Worm (Caenorhabditis elegans) whole organism, mixed stage, embryonic: ENCODE results near the gene lgx-1.

Experiments used
- M03D4.4 ChIP-seq: sonication (generic microtip); optimal IDR thresholded peaks from 2 replicates; lab custom pipeline; 2017; ENCODE audit warnings: mild to moderate bottlenecking, missing genetic modification characterization, missing compliant biosample characterization
- bed-3 ChIP-seq: fragments of 200-800 bp; sonication (Bioruptor generic); optimal IDR thresholded peaks from 3 replicates; lab custom pipeline; 2018; ENCODE audit warnings: mild to moderate bottlenecking, missing genetic modification characterization, moderate library complexity, missing compliant biosample characterization
- blmp-1 ChIP-seq: fragments of 150-350 bp; optimal IDR thresholded peaks from 2 replicates; lab custom pipeline; 2014; ENCODE audit warnings: missing biosample characterization, missing genetic modification characterization
- ceh-39 ChIP-seq: fragments of 150-350 bp; optimal IDR thresholded peaks from 2 replicates; lab custom pipeline; 2014; ENCODE audit warnings: missing biosample characterization, missing genetic modification characterization
- ceh-43 ChIP-seq: fragments of 200-800 bp; sonication (Bioruptor generic); optimal IDR thresholded peaks from 2 replicates; lab custom pipeline; 2018; ENCODE audit warnings: mild to moderate bottlenecking, missing genetic modification characterization, moderate library complexity, missing compliant biosample characterization
- ceh-83 ChIP-seq: fragments of 200-800 bp; sonication (Bioruptor generic); optimal IDR thresholded peaks from 2 replicates; lab custom pipeline; 2018; ENCODE audit warnings: mild to moderate bottlenecking, missing genetic modification characterization, missing compliant biosample characterization
- ces-1 ChIP-seq: fragments of 150-350 bp; optimal IDR thresholded peaks from 2 replicates; lab custom pipeline; 2014; ENCODE audit warnings: missing biosample characterization, missing genetic modification reagents, missing genetic modification characterization
- cnd-1 ChIP-seq: fragments of 200-800 bp; sonication (Bioruptor generic); optimal IDR thresholded peaks from 2 replicates; lab custom pipeline; 2018; ENCODE audit warnings: mild to moderate bottlenecking, missing genetic modification characterization, missing compliant biosample characterization
- drap-1 ChIP-seq: fragments of 200-800 bp; sonication (Bioruptor generic); optimal IDR thresholded peaks from 3 replicates; lab custom pipeline; 2018; ENCODE audit warnings: mild to moderate bottlenecking, missing genetic modification characterization, missing compliant biosample characterization
- elt-1 ChIP-seq: sonication (generic microtip); optimal IDR thresholded peaks from 2 replicates; lab custom pipeline; 2017; ENCODE audit warnings: missing genetic modification characterization, mild to moderate bottlenecking, missing compliant biosample characterization, antibody characterized with exemption, moderate library complexity, borderline replicate concordance; ENCODE audit not compliant: insufficient read depth
- elt-3 ChIP-seq: fragments of 150-350 bp; optimal IDR thresholded peaks from 2 replicates; lab custom pipeline; 2014; ENCODE audit warnings: missing biosample characterization, missing genetic modification characterization
- flh-1 ChIP-seq: fragments of 200-800 bp; sonication (Bioruptor generic); optimal IDR thresholded peaks from 2 replicates; lab custom pipeline; 2018; ENCODE audit warnings: mild to moderate bottlenecking, missing genetic modification characterization, moderate library complexity, missing compliant biosample characterization
- ham-2 ChIP-seq: fragments of 200-800 bp; sonication (Bioruptor generic); optimal IDR thresholded peaks from 2 replicates; lab custom pipeline; 2018; ENCODE audit warnings: mild to moderate bottlenecking, missing genetic modification characterization, missing compliant biosample characterization
- hlh-1 ChIP-seq: fragments of 150-350 bp; optimal IDR thresholded peaks from 2 replicates; lab custom pipeline; 2014; ENCODE audit warnings: missing biosample characterization, missing genetic modification reagents, missing genetic modification characterization
- lin-13 ChIP-seq: fragments of 150-350 bp; optimal IDR thresholded peaks from 2 replicates; lab custom pipeline; 2014; ENCODE audit warnings: missing biosample characterization, missing genetic modification characterization
- lin-32 ChIP-seq: fragments of 200-800 bp; sonication (Bioruptor generic); optimal IDR thresholded peaks from 2 replicates; lab custom pipeline; 2018; ENCODE audit warnings: mild to moderate bottlenecking, missing genetic modification characterization, missing compliant biosample characterization
- lsy-2 ChIP-seq: fragments of 150-350 bp; optimal IDR thresholded peaks from 2 replicates; lab custom pipeline; 2014; ENCODE audit warnings: missing biosample characterization, missing genetic modification characterization
- mab-5 ChIP-seq: fragments of 150-350 bp; optimal IDR thresholded peaks from 2 replicates; lab custom pipeline; 2014; ENCODE audit warnings: missing biosample characterization, missing genetic modification characterization
- mep-1 ChIP-seq: fragments of 150-350 bp; optimal IDR thresholded peaks from 2 replicates; lab custom pipeline; 2017; ENCODE audit warnings: missing biosample characterization, missing genetic modification reagents, missing genetic modification characterization, inconsistent platforms
- mls-2 ChIP-seq: sonication (generic microtip); optimal IDR thresholded peaks from 2 replicates; lab custom pipeline; 2016; ENCODE audit warnings: mild to moderate bottlenecking, missing genetic modification characterization, moderate library complexity, missing compliant biosample characterization
- nhr-12 ChIP-seq: fragments of 150-350 bp; optimal IDR thresholded peaks from 2 replicates; lab custom pipeline; 2014; ENCODE audit warnings: missing biosample characterization, missing genetic modification characterization
- nhr-2 ChIP-seq: fragments of 150-350 bp; optimal IDR thresholded peaks from 2 replicates; lab custom pipeline; 2014; ENCODE audit warnings: missing biosample characterization, missing genetic modification characterization
- nhr-237 ChIP-seq: fragments of 150-350 bp; optimal IDR thresholded peaks from 2 replicates; lab custom pipeline; 2014; ENCODE audit warnings: missing biosample characterization, missing genetic modification characterization
- nhr-28 ChIP-seq: fragments of 150-350 bp; optimal IDR thresholded peaks from 2 replicates; lab custom pipeline; 2014; ENCODE audit warnings: missing biosample characterization, missing genetic modification characterization
- nhr-76 ChIP-seq: sonication (generic microtip); optimal IDR thresholded peaks from 2 replicates; lab custom pipeline; 2017; ENCODE audit warnings: missing biosample characterization, missing genetic modification characterization
- pha-4 ChIP-seq: fragments of 150-350 bp; optimal IDR thresholded peaks from 2 replicates; lab custom pipeline; 2018; ENCODE audit warnings: missing biosample characterization, missing genetic modification reagents, missing genetic modification characterization
- sem-2 ChIP-seq: fragments of 200-800 bp; sonication (Bioruptor generic); optimal IDR thresholded peaks from 2 replicates; lab custom pipeline; 2018; ENCODE audit warnings: mild to moderate bottlenecking, missing genetic modification characterization, missing compliant biosample characterization
- snpc-4 ChIP-seq: fragments of 150-350 bp; optimal IDR thresholded peaks from 2 replicates; lab custom pipeline; 2014; ENCODE audit warnings: missing biosample characterization, missing genetic modification characterization
- sptf-1 ChIP-seq: sonication (generic microtip); optimal IDR thresholded peaks from 2 replicates; lab custom pipeline; 2017; ENCODE audit warnings: mild to moderate bottlenecking, missing genetic modification characterization, moderate library complexity, missing compliant biosample characterization
- tbx-8 ChIP-seq: fragments of 200-800 bp; sonication (Bioruptor generic); optimal IDR thresholded peaks from 2 replicates; lab custom pipeline; 2018; ENCODE audit warnings: mild to moderate bottlenecking, missing genetic modification characterization, moderate library complexity, missing compliant biosample characterization
- unc-120 ChIP-seq: sonication (generic microtip); optimal IDR thresholded peaks from 2 replicates; lab custom pipeline; 2017; ENCODE audit warnings: missing genetic modification characterization, missing compliant biosample characterization; ENCODE audit not compliant: poor library complexity, severe bottlenecking
- unc-39 ChIP-seq: fragments of 150-350 bp; optimal IDR thresholded peaks from 2 replicates; lab custom pipeline; 2014; ENCODE audit warnings: missing biosample characterization, missing genetic modification characterization
- unc-62 ChIP-seq: fragments of 150-350 bp; optimal IDR thresholded peaks from 2 replicates; lab custom pipeline; 2014; ENCODE audit warnings: missing biosample characterization, missing genetic modification reagents, missing genetic modification characterization
- zip-8 ChIP-seq: fragments of 150-350 bp; optimal IDR thresholded peaks from 2 replicates; lab custom pipeline; 2014; ENCODE audit warnings: missing biosample characterization, missing genetic modification characterization
- ztf-11 ChIP-seq: fragments of 150-350 bp; optimal IDR thresholded peaks from 2 replicates; lab custom pipeline; 2014; ENCODE audit warnings: missing biosample characterization, missing genetic modification characterization

The lgx-1 gene

ce11 chrX:5478875-5479274 is 59.4 kb downstream of the lgx-1 start:
- TF ChIP-seq elt-1 (tag; lab: Kevin White, UChicago), result peak; percentile 39
- no peak for TF ChIP-seq flh-1 (GFP tag; lab: Kevin White, UChicago)

- TF ChIP-seq lin-13 (tag; lab: Kevin White, UChicago) (no peak), pha-4 (tag; lab: Kevin White, UChicago) (no peak), elt-3 (tag; lab: Kevin White, UChicago) (no peak), ceh-83 (GFP tag; lab: Kevin White, UChicago) (no peak), mls-2 (tag; lab: Kevin White, UChicago) (no peak), cnd-1 (tag; lab: Kevin White, UChicago) (no peak), nhr-237 (tag; lab: Kevin White, UChicago) (no peak), ztf-11 (tag; lab: Kevin White, UChicago) (no peak), lin-32 (GFP tag; lab: Kevin White, UChicago) (no peak), bed-3 (GFP tag; lab: Kevin White, UChicago) (no peak), nhr-76 (tag; lab: Kevin White, UChicago) (no peak)
These were observed 60.7 kb downstream of the lgx-1 start for ce11 chrX:5477597-5477996.

DNA sequence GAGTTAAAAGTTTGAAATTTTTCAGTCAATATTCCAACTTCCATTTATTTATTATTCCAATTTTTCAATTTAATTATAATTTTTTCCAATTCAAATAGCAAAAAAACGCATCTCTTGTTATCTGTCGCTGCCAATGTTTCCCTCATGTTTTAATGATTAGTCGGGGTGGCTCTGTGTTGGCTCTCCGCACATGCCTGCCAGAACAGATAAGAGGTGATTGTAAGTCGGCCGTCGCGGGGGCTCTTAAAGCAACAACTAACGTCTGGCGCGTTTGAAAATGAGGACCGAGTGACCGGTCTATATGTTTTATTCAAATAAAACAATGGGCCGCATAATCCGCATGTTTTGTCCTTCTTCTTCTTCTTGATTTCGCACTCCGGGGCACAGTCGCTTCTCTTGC is 62.0 kb downstream of the lgx-1 start:
- no peak for TF ChIP-seq unc-62 (GFP tag; lab: Kevin White, UChicago)
- no peak for TF ChIP-seq mep-1 (tag; lab: Kevin White, UChicago)
- TF ChIP-seq unc-120 (tag; lab: Kevin White, UChicago), result no peak
- TF ChIP-seq snpc-4 (tag; lab: Kevin White, UChicago), result no peak
- TF ChIP-seq ces-1 (GFP tag; lab: Kevin White, UChicago), result no peak
- TF ChIP-seq ceh-83 (GFP tag; lab: Kevin White, UChicago), result no peak
- no peak for TF ChIP-seq mab-5 (tag; lab: Kevin White, UChicago)
- no peak for TF ChIP-seq blmp-1 (tag; lab: Kevin White, UChicago)
- TF ChIP-seq drap-1 (GFP tag; lab: Kevin White, UChicago), result no peak

ce11 chrX:5475164-5475576 is 63.1 kb downstream of the lgx-1 start:
- TF ChIP-seq sem-2 (GFP tag; lab: Kevin White, UChicago) (no peak), nhr-2 (tag; lab: Kevin White, UChicago) (peak; percentile 88), M03D4.4 (peak; percentile 28), snpc-4 (tag; lab: Kevin White, UChicago) (no peak), nhr-237 (tag; lab: Kevin White, UChicago) (no peak), lin-13 (tag; lab: Kevin White, UChicago) (peak; percentile 84), drap-1 (GFP tag; lab: Kevin White, UChicago) (peak; percentile 69), ceh-43 (GFP tag; lab: Kevin White, UChicago) (no peak), tbx-8 (GFP tag; lab: Kevin White, UChicago) (peak; percentile 54), lsy-2 (tag; lab: Kevin White, UChicago) (no peak), ces-1 (GFP tag; lab: Kevin White, UChicago) (no peak), unc-120 (tag; lab: Kevin White, UChicago) (peak; percentile 41), unc-62 (GFP tag; lab: Kevin White, UChicago) (peak; percentile 72), sptf-1 (tag; lab: Kevin White, UChicago) (peak; percentile 74), mls-2 (tag; lab: Kevin White, UChicago) (peak; percentile 72), zip-8 (tag; lab: Kevin White, UChicago) (no peak), ztf-11 (tag; lab: Kevin White, UChicago) (peak; percentile 54), mab-5 (tag; lab: Kevin White, UChicago) (no peak), mep-1 (tag; lab: Kevin White, UChicago) (peak; percentile 24), cnd-1 (tag; lab: Kevin White, UChicago) (peak; percentile 38), elt-1 (tag; lab: Kevin White, UChicago) (peak; percentile 63), elt-3 (tag; lab: Kevin White, UChicago) (no peak), blmp-1 (tag; lab: Kevin White, UChicago) (no peak), nhr-76 (tag; lab: Kevin White, UChicago) (no peak), unc-39 (peak; percentile 41), ceh-83 (GFP tag; lab: Kevin White, UChicago) (no peak), ham-2 (peak; percentile 95), pha-4 (tag; lab: Kevin White, UChicago) (peak; percentile 93), ceh-39 (tag; lab: Kevin White, UChicago) (no peak), nhr-12 (peak; percentile 17), nhr-28 (tag; lab: Kevin White, UChicago) (no peak), lin-32 (GFP tag; lab: Kevin White, UChicago) (no peak), flh-1 (GFP tag; lab: Kevin White, UChicago) (no peak), bed-3 (GFP tag; lab: Kevin White, UChicago) (no peak), hlh-1 (tag; lab: Kevin White, UChicago) (peak; percentile 86)
- TF ChIP-seq, all 35 proteins: peak for 18
